Fruit fly (Drosophila melanogaster): ENCODE data around the gene Tom40.
A peak's percentile ranks its signal among the peaks of the same experiment; 100 is the strongest.

The Tom40 gene

dm6 chrX:7701282-7702078 is 35.2 kb upstream of the Tom40 start (continued):
- TF ChIP-seq salr (GFP tag; optimal IDR thresholded peaks at IDR 0.05) = peak in 1 of 2 experiments; percentile 26
- no peak for TF ChIP-seq Ets96B (tag; optimal IDR thresholded peaks at IDR 0.05)
- TF ChIP-seq eg (GFP tag; IDR thresholded peaks at IDR 0.05) = peak; percentile 58
- TF ChIP-seq spab (GFP tag; optimal IDR thresholded peaks at IDR 0.05) = no peak
- no peak for TF ChIP-seq CG34406 (GFP tag; optimal IDR thresholded peaks at IDR 0.05)
- TF ChIP-seq fkh (GFP tag; optimal IDR thresholded peaks at IDR 0.05) = peak; percentile 67
- no peak for TF ChIP-seq CG11762 (GFP tag; optimal IDR thresholded peaks at IDR 0.05; ENCODE audit: insufficient read depth)
- TF ChIP-seq Sox14 (GFP tag; optimal IDR thresholded peaks at IDR 0.05) = no peak
- no peak for TF ChIP-seq CG6808 (GFP tag; optimal IDR thresholded peaks at IDR 0.05)
- no peak for TF ChIP-seq cyc (GFP tag; optimal IDR thresholded peaks at IDR 0.05)
- peak; percentile 72 for TF ChIP-seq CG6276 (GFP tag; optimal IDR thresholded peaks at IDR 0.05)
- TF ChIP-seq lz (GFP tag; optimal IDR thresholded peaks at IDR 0.05) = no peak
- TF ChIP-seq acj6 (GFP tag; optimal IDR thresholded peaks at IDR 0.05) = no peak
- TF ChIP-seq Eip75B (GFP tag; optimal IDR thresholded peaks at IDR 0.05) = no peak
- no peak for TF ChIP-seq CG6792 (GFP tag; optimal IDR thresholded peaks at IDR 0.05)

dm6 chrX:7702160-7702907 is 34.4 kb upstream of the Tom40 start:
- TF ChIP-seq spab (GFP tag; optimal IDR thresholded peaks at IDR 0.05) (no peak), Gug (GFP tag; IDR thresholded peaks at IDR 0.05) (no peak; the same call in 1 of the 2 replicates), CG8119 (GFP tag; IDR thresholded peaks at IDR 0.05) (peak; percentile 15; the same call in 1 of the 3 replicates), Eip75B (GFP tag; optimal IDR thresholded peaks at IDR 0.05) (no peak), svp (GFP tag) (no peak), Blimp-1 (GFP tag; optimal IDR thresholded peaks at IDR 0.05) (no peak), esn (GFP tag; optimal IDR thresholded peaks at IDR 0.05) (no peak), Sox102F (GFP tag; optimal IDR thresholded peaks at IDR 0.05) (no peak), CG9139 (GFP tag; optimal IDR thresholded peaks at IDR 0.05) (peak; percentile 13), achi (GFP tag; optimal IDR thresholded peaks at IDR 0.05) (no peak), cyc (GFP tag; optimal IDR thresholded peaks at IDR 0.05) (no peak), CG15336 (GFP tag; IDR thresholded peaks at IDR 0.05) (peak; percentile 55; the same call in 1 of the 2 replicates), Lpt (GFP tag; optimal IDR thresholded peaks at IDR 0.05) (peak; percentile 32), Sox14 (GFP tag; optimal IDR thresholded peaks at IDR 0.05) (no peak), eg (GFP tag; IDR thresholded peaks at IDR 0.05) (peak; percentile 49; the same call in 1 of the 3 replicates), CG3032 (tag; optimal IDR thresholded peaks at IDR 0.05) (no peak), CG6808 (GFP tag; optimal IDR thresholded peaks at IDR 0.05) (peak; percentile 2), CG11762 (GFP tag; optimal IDR thresholded peaks at IDR 0.05; ENCODE audit: insufficient read depth) (no peak), acj6 (GFP tag; optimal IDR thresholded peaks at IDR 0.05) (no peak), Met (GFP tag; optimal IDR thresholded peaks at IDR 0.05) (no peak), CG6163 (GFP tag; IDR thresholded peaks at IDR 0.05) (peak; percentile 63; the same call in 2 of the 3 replicates), Eip78C (GFP tag) (no peak), Hr4 (GFP tag; optimal IDR thresholded peaks at IDR 0.05) (no peak), Eip93F (GFP tag; optimal IDR thresholded peaks at IDR 0.05) (no peak), CG6854 (GFP tag; optimal IDR thresholded peaks at IDR 0.05) (no peak), CG8319 (GFP tag; optimal IDR thresholded peaks at IDR 0.05) (no peak), CG6792 (GFP tag; optimal IDR thresholded peaks at IDR 0.05) (no peak), net (GFP tag; optimal IDR thresholded peaks at IDR 0.05) (no peak), Hr39 (GFP tag; optimal IDR thresholded peaks at IDR 0.05) (no peak), pdm3 (GFP tag; optimal IDR thresholded peaks at IDR 0.05) (no peak), CG6276 (GFP tag; optimal IDR thresholded peaks at IDR 0.05) (peak; percentile 23), topi (GFP tag; optimal IDR thresholded peaks at IDR 0.05) (no peak), fd85E (GFP tag; optimal IDR thresholded peaks at IDR 0.05) (no peak), OdsH (GFP tag; optimal IDR thresholded peaks at IDR 0.05) (no peak), vri (GFP tag; optimal IDR thresholded peaks at IDR 0.05) (peak; percentile 25), CG1621 (tag; optimal IDR thresholded peaks at IDR 0.05) (no peak), Ets96B (tag; optimal IDR thresholded peaks at IDR 0.05) (no peak), Hr38 (GFP tag; optimal IDR thresholded peaks at IDR 0.05) (no peak), CG10631 (GFP tag; optimal IDR thresholded peaks at IDR 0.05) (no peak), CG3919 (GFP tag; optimal IDR thresholded peaks at IDR 0.05) (no peak)
